Fruit fly (Drosophila melanogaster) whole organism, adult: ENCODE results near the gene CG3078.

Experiments
- CG33017 ChIP-seq: fragments of 200-800 bp; sonication (Bioruptor generic); optimal IDR thresholded peaks from 2 replicates; lab custom pipeline; 2018; ENCODE audit warnings: missing biosample characterization, mild to moderate bottlenecking, missing genetic modification characterization, moderate library complexity
- Clk ChIP-seq: fragments of 200-800 bp; sonication (Bioruptor generic); optimal IDR thresholded peaks from 2 replicates; lab custom pipeline; 2017; ENCODE audit warnings: missing biosample characterization, missing genetic modification characterization
- Hr96 ChIP-seq: fragments of 200-800 bp; sonication (Bioruptor generic); optimal IDR thresholded peaks from 2 replicates; lab custom pipeline; 2016; ENCODE audit warnings: missing biosample characterization, missing genetic modification characterization
- cic ChIP-seq: fragments of 200-800 bp; sonication (Bioruptor generic); optimal IDR thresholded peaks from 2 replicates; lab custom pipeline; 2017; ENCODE audit warnings: missing biosample characterization, mild to moderate bottlenecking, missing genetic modification characterization, moderate library complexity
- ovo ChIP-seq: fragments of 200-800 bp; sonication (Bioruptor generic); optimal IDR thresholded peaks from 2 replicates; lab custom pipeline; 2016; ENCODE audit warnings: missing biosample characterization, missing genetic modification characterization
- toe ChIP-seq: fragments of 200-800 bp; sonication (Bioruptor generic); optimal IDR thresholded peaks from 2 replicates; lab custom pipeline; 2016; ENCODE audit warnings: missing biosample characterization, missing genetic modification characterization

DNA sequence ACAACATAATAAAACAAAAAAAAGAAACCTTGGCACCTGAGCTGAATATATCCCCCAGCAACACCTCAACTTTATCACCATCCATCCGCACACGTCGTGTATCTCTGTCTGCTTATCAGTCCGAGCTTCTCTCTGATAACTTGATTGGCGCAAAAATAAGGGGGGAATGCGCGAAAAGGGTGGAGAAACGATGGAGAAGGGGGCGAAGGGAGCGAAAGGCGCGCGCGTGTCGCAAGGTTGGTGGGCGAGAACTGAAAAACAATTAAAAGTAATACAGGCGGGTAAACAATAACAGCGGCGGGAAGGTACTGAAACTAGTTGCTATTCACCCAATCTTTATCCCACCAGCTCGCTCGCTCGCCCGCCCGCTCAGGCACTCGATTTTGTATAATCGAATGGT is 26.6 kb upstream of the CG3078 start:
- TF ChIP-seq Clk (no peak), CG33017 (tag; lab: Kevin White, UChicago) (no peak), Hr96 (GFP tag; lab: Kevin White, UChicago) (no peak), ovo (GFP tag; lab: Kevin White, UChicago) (no peak), toe (no peak), cic (peak; percentile 62)
